Worm (Caenorhabditis elegans): Measurements from ENCODE around the gene str-181.

DNA sequence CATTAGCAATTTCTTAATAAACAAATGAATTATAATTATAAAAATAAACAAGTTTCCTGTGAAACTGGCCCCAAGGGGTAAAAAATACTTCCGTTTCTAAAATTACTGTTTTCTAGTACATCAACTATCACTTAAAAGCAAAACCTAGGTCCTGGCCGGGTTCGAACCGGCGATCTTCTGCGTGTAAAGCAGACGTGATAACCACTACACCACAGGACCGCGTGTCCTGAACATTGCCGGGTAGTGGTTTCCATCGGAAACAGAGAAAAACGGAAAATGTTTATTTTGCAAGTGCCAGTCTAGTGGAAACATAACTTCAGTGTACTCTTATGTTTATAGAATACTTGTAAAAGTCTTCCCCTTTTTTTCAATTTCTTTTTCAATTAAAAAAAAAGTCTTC, 35.3 kb downstream of the str-181 start:
- TF ChIP-seq ces-1 (GFP tag; optimal IDR thresholded peaks at IDR 0.05) (no peak), snpc-4 (tag; optimal IDR thresholded peaks at IDR 0.05) (no peak), nhr-237 (tag; optimal IDR thresholded peaks at IDR 0.05) (no peak), sptf-1 (tag; optimal IDR thresholded peaks at IDR 0.05) (no peak), nhr-12 (tag; optimal IDR thresholded peaks at IDR 0.05) (no peak), blmp-1 (tag; optimal IDR thresholded peaks at IDR 0.05) (no peak)
